Fruit fly (Drosophila melanogaster): Measurements from ENCODE around the gene HP4.

The HP4 gene

dm6 chr3L:7941514-7941913 is 34.4 kb downstream of the HP4 start:
- TF ChIP-seq Dfd (GFP tag; optimal IDR thresholded peaks at IDR 0.05), result no peak
- TF ChIP-seq woc (GFP tag; optimal IDR thresholded peaks at IDR 0.05), result no peak
- TF ChIP-seq Abd-B (GFP tag; optimal IDR thresholded peaks at IDR 0.05), result no peak
- TF ChIP-seq usp (GFP tag; optimal IDR thresholded peaks at IDR 0.05), result no peak
- TF ChIP-seq CG32264 (GFP tag; optimal IDR thresholded peaks at IDR 0.05), result no peak
- no peak for TF ChIP-seq rgr (GFP tag; optimal IDR thresholded peaks at IDR 0.05)
- TF ChIP-seq br (GFP tag; optimal IDR thresholded peaks at IDR 0.05), result no peak
- TF ChIP-seq pan (optimal IDR thresholded peaks at IDR 0.05), result no peak
- TF ChIP-seq Hnf4 (GFP tag; optimal IDR thresholded peaks at IDR 0.05), result no peak
- TF ChIP-seq psq (GFP tag; optimal IDR thresholded peaks at IDR 0.05), result no peak
- no peak for TF ChIP-seq Rel (GFP tag; optimal IDR thresholded peaks at IDR 0.05)
- TF ChIP-seq Rel (tag; optimal IDR thresholded peaks at IDR 0.05), result no peak
- no peak for TF ChIP-seq Mio (GFP tag; optimal IDR thresholded peaks at IDR 0.05)
- no peak for TF ChIP-seq brk (GFP tag; optimal IDR thresholded peaks at IDR 0.05)
- TF ChIP-seq Vsx2 (GFP tag; optimal IDR thresholded peaks at IDR 0.05; ENCODE audit: partially characterized antibody), result no peak
- no peak for TF ChIP-seq CG9705 (GFP tag; optimal IDR thresholded peaks at IDR 0.05)
- TF ChIP-seq lola (GFP tag; optimal IDR thresholded peaks at IDR 0.05), result no peak
- no peak for TF ChIP-seq Jra (GFP tag; optimal IDR thresholded peaks at IDR 0.05)
- TF ChIP-seq N (GFP tag; optimal IDR thresholded peaks at IDR 0.05), result no peak
- no peak for TF ChIP-seq dmrt93B (GFP tag; optimal IDR thresholded peaks at IDR 0.05)
- no peak for TF ChIP-seq sv (GFP tag; optimal IDR thresholded peaks at IDR 0.05)

DNA sequence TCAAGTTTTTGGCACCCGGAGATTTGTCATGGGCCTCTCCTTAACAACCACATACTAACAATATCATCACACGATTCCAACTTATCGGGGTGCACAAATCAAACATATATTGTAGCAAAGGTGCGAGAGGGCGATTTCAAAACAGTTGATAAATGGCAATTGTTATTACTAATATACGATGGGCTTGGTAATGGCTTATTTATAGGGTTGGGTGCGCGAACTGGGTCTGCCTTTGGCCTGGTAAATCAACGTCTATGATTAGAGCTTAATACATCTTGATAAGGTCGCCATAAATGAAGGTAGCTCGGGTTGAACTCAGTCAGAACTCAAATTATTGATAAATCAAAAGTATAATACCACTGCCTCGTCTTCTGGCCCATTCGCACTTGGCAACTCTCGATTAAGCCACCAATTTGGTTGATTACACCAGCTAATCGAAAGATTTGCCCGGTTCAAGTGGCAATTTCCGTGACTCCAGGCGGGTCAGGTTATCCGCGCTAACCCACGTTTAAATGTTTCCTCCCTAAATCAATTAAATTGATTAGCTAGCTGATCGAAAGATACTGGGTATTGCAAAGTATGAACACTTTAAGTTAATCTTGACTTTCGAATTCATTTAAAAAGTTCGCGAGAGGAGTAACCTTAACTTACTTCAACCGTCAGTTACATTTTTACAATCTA is 35.3 kb downstream of the HP4 start:
- TF ChIP-seq woc (GFP tag; optimal IDR thresholded peaks at IDR 0.05) (no peak), CrebA (GFP tag; optimal IDR thresholded peaks at IDR 0.05; ENCODE audit: borderline replicate concordance) (peak; percentile 14)

DNA sequence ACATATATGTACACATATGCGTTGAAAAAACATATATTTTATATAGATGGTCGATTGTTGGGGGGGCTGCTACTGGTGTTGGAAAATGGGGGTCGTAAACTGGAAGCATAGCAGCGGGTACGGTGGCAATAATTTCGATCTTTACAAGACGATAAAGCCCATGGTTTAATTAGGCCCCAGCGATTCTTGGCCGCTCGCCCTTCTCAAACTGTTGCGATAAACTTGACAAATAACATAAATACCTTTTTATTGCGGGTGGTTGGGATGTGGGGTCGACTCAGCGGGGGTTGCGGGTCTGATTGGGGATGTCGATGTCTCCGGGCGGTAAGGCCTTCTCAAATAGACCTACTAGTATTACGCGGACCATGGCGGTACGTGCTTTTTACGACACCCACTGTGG is 37.3 kb downstream of the HP4 start:
- TF ChIP-seq Myc (optimal IDR thresholded peaks at IDR 0.05) (no peak), Hr83 (GFP tag; optimal IDR thresholded peaks at IDR 0.05; ENCODE audit: poor library complexity, severe bottlenecking) (no peak), Dfd (GFP tag; optimal IDR thresholded peaks at IDR 0.05) (no peak), pan (optimal IDR thresholded peaks at IDR 0.05) (no peak), tai (GFP tag; optimal IDR thresholded peaks at IDR 0.05) (no peak), CG32264 (GFP tag; optimal IDR thresholded peaks at IDR 0.05) (no peak), dsf (GFP tag; optimal IDR thresholded peaks at IDR 0.05; ENCODE audit: borderline replicate concordance) (no peak), Mio (GFP tag; optimal IDR thresholded peaks at IDR 0.05) (no peak), dl (GFP tag; optimal IDR thresholded peaks at IDR 0.05; ENCODE audit: insufficient read depth in 1 of 2, partially characterized antibody in 2 of 2) (no peak), ey (GFP tag; optimal IDR thresholded peaks at IDR 0.05) (no peak), fru (GFP tag; optimal IDR thresholded peaks at IDR 0.05) (no peak), rgr (GFP tag; optimal IDR thresholded peaks at IDR 0.05) (no peak), sage (GFP tag; optimal IDR thresholded peaks at IDR 0.05) (no peak), CG9705 (GFP tag; optimal IDR thresholded peaks at IDR 0.05) (no peak), usp (GFP tag; optimal IDR thresholded peaks at IDR 0.05) (no peak)

DNA sequence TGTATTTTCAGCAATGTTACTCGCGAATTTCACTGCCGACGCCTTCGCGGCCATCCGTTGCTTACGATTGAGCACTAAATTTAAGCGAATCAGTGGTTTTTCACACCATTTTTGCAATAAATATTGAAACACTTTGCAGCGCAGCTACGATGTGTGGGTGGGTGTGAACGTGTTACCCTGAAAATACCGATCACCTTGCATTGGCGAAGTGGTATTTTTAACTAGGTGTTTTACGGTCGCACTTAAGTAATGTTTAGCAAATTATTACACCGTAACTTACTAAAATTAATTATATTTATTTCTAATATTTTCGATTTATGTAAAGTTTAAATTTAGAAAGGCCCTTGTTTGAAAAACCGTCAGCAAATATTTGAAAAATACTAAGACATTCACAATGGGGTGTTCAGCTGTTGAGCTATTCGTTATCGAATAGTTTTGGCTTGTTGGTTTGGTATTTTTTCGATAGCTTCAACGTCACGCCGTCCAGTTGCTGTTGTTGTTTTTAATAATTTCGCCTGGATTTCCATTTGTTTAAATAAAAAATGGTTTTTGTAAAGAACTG is 39.9 kb downstream of the HP4 start, which contains the start of the genes syd and Srp9:
syd (minus strand) TSS at position 188 of the 562 bp plus-strand sequence.
Srp9 (plus strand) TSS at position 441 of the 562 bp plus-strand sequence.
- TF ChIP-seq Rel (GFP tag; optimal IDR thresholded peaks at IDR 0.05) (no peak), Rel (tag; optimal IDR thresholded peaks at IDR 0.05) (peak; percentile 56), brk (GFP tag; optimal IDR thresholded peaks at IDR 0.05) (peak; percentile 7), jim (GFP tag; optimal IDR thresholded peaks at IDR 0.05) (no peak), psq (GFP tag; optimal IDR thresholded peaks at IDR 0.05) (peak; percentile 63), Sp1 (GFP tag; optimal IDR thresholded peaks at IDR 0.05) (no peak), Myc (optimal IDR thresholded peaks at IDR 0.05) (no peak)

Data from whole organism, wandering third instar larva.